Worm (Caenorhabditis elegans): Measurements from ENCODE around the gene sssh-1.

The sssh-1 gene

ce11 chrX:14861752-14862151 is 14.0 kb upstream of the sssh-1 start, which contains the start of gene dmd-4:
Gene dmd-4 (minus strand): TSS chrX:14861852.
- TF ChIP-seq ama-1 (optimal IDR thresholded peaks at IDR 0.05) (no peak), tbx-2 (tag; optimal IDR thresholded peaks at IDR 0.05) (no peak), unc-130 (tag; optimal IDR thresholded peaks at IDR 0.05) (no peak), fos-1 (tag; optimal IDR thresholded peaks at IDR 0.05) (no peak), irx-1 (tag; optimal IDR thresholded peaks at IDR 0.05) (no peak)

- TF ChIP-seq nhr-90 (tag; optimal IDR thresholded peaks at IDR 0.05; ENCODE audit: poor library complexity) = no peak
- TF ChIP-seq ceh-90 (tag; optimal IDR thresholded peaks at IDR 0.05) = no peak
- TF ChIP-seq nhr-85 (tag) = no peak
- TF ChIP-seq mdl-1 (tag; optimal IDR thresholded peaks at IDR 0.05) = no peak
- no peak for TF ChIP-seq lin-13 (GFP tag; optimal IDR thresholded peaks at IDR 0.05)
- TF ChIP-seq nhr-84 (tag; optimal IDR thresholded peaks at IDR 0.05) = no peak
- TF ChIP-seq unc-86 (tag; optimal IDR thresholded peaks at IDR 0.05) = no peak
- no peak for TF ChIP-seq efl-3 (GFP tag; optimal IDR thresholded peaks at IDR 0.05)
- no peak for TF ChIP-seq C34B4.2 (tag; optimal IDR thresholded peaks at IDR 0.05)
- TF ChIP-seq ceh-82 (tag; optimal IDR thresholded peaks at IDR 0.05) = no peak
- TF ChIP-seq mef-2 (tag; optimal IDR thresholded peaks at IDR 0.05) = no peak
- no peak for TF ChIP-seq nhr-77 (tag; optimal IDR thresholded peaks at IDR 0.05)
- TF ChIP-seq grh-1 (GFP tag; IDR thresholded peaks at IDR 0.05) = no peak
- TF ChIP-seq fkh-4 (tag; optimal IDR thresholded peaks at IDR 0.05; ENCODE audit: borderline replicate concordance) = no peak
- no peak for TF ChIP-seq skn-1 (tag; optimal IDR thresholded peaks at IDR 0.05)
- TF ChIP-seq C16A3.4 (tag; optimal IDR thresholded peaks at IDR 0.05) = no peak
- no peak for TF ChIP-seq fkh-8 (tag; optimal IDR thresholded peaks at IDR 0.05)
- TF ChIP-seq unc-30 (tag; optimal IDR thresholded peaks at IDR 0.05) = no peak
- no peak for TF ChIP-seq ceh-8 (GFP tag; optimal IDR thresholded peaks at IDR 0.05)
- no peak for TF ChIP-seq tlp-1 (tag; optimal IDR thresholded peaks at IDR 0.05)
These were observed 10.0 kb upstream of the sssh-1 start, which contains the start of gene C27C12.3 for ce11 chrX:14865744-14866143. Gene C27C12.3 (minus strand): TSS chrX:14865844.

ce11 chrX:14868200-14868599 is 7.6 kb upstream of the sssh-1 start, which contains the start of gene F31F6.1:
Gene F31F6.1 (minus strand): TSS chrX:14868300.
- TF ChIP-seq nhr-90 (tag; optimal IDR thresholded peaks at IDR 0.05; ENCODE audit: poor library complexity) (no peak), hlh-4 (tag; optimal IDR thresholded peaks at IDR 0.05) (no peak), sup-37 (GFP tag; optimal IDR thresholded peaks at IDR 0.05) (no peak), nhr-71 (tag; optimal IDR thresholded peaks at IDR 0.05) (no peak), irx-1 (tag; optimal IDR thresholded peaks at IDR 0.05) (no peak), fkh-10 (GFP tag; optimal IDR thresholded peaks at IDR 0.05) (no peak), dpl-1 (GFP tag; optimal IDR thresholded peaks at IDR 0.05) (no peak), unc-62 (GFP tag; optimal IDR thresholded peaks at IDR 0.05) (no peak), ztf-4 (tag; optimal IDR thresholded peaks at IDR 0.05) (no peak), aly-2 (tag; optimal IDR thresholded peaks at IDR 0.05) (no peak), nhr-28 (tag; optimal IDR thresholded peaks at IDR 0.05) (no peak), C16A3.4 (tag; optimal IDR thresholded peaks at IDR 0.05) (no peak), jun-1 (tag; optimal IDR thresholded peaks at IDR 0.05) (no peak)

ce11 chrX:14871780-14872179 is 4.0 kb upstream of the sssh-1 start, which contains the start of gene F31F6.2:
Gene F31F6.2 (minus strand): TSS chrX:14871880.
- TF ChIP-seq skn-1 (tag; optimal IDR thresholded peaks at IDR 0.05) (no peak), unc-62 (GFP tag; optimal IDR thresholded peaks at IDR 0.05) (no peak), zip-4 (GFP tag; optimal IDR thresholded peaks at IDR 0.05) (no peak), fkh-4 (tag; optimal IDR thresholded peaks at IDR 0.05; ENCODE audit: borderline replicate concordance) (no peak), nhr-90 (tag; optimal IDR thresholded peaks at IDR 0.05; ENCODE audit: poor library complexity) (no peak), lin-14 (GFP tag; optimal IDR thresholded peaks at IDR 0.05) (no peak), egl-13 (tag; optimal IDR thresholded peaks at IDR 0.05) (no peak), sup-37 (GFP tag; optimal IDR thresholded peaks at IDR 0.05) (no peak), ets-5 (GFP tag; IDR thresholded peaks at IDR 0.05) (no peak)

Data from whole organism, L1 larva.